Worm (Caenorhabditis elegans): Measurements from ENCODE around the gene scc-2.

Gene scc-2

DNA sequence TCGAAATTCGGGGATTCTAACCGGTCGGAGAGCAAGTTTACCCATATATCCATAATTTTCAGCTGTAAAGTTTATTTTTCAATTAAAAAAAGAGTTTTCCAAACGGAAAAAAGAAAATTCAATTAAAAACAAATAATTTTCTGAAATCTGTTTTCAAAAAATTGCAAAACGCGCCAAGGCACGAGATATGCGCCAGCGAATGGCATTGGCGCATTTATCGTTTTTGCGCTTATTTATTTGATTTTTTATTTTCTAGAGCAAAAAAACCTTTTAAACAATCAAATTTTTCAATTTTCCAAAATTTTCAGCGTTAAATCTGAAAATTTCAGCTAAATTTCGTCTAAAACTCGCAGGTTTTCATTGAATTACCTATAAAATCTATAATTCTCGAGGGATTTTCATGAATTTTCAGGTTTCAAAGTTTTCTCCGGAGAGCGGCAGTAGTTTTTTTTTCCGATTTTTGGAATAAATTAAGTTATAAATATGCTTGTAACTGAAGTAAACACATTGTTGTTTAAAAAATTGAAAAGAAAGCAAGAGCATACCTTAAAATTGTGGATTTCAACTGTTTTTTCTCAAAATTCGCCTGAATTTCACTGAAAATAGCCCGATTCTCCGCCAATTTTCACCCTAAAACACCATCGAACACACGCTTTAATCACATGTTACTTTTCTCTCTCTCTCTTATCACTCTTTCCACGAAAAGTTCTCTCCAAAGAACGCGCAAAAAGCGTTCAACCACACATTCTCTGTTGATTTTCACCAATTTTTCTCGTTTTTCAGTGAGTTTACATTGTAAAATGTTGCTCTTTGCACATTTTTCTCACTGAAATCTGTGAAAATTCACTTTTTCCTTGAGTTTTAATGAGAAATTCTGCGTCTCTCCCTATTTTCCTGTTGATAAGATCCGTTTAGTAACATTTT is 22.4 kb upstream of the scc-2 start, which contains the start of gene B0432.10 (continued):
- TF ChIP-seq madf-10 (tag; optimal IDR thresholded peaks at IDR 0.05) (no peak), unc-130 (GFP tag; optimal IDR thresholded peaks at IDR 0.05) (no peak), K12H6.12 (tag; optimal IDR thresholded peaks at IDR 0.05) (peak; percentile 44), dox-1 (GFP tag; IDR thresholded peaks at IDR 0.05) (peak; percentile 59), madf-8 (GFP tag; conservative IDR thresholded peaks at IDR 0.05) (no peak), T26A5.8 (tag; optimal IDR thresholded peaks at IDR 0.05) (no peak), zfh-2 (GFP tag; conservative IDR thresholded peaks at IDR 0.05) (no peak), nfya-2 (GFP tag; IDR thresholded peaks at IDR 0.05) (no peak), tlf-1 (GFP tag; optimal IDR thresholded peaks at IDR 0.05) (peak; percentile 7), nhr-80 (tag; optimal IDR thresholded peaks at IDR 0.05) (peak; percentile 6), Y56A3A.18 (GFP tag; IDR thresholded peaks at IDR 0.05) (no peak), lin-35 (GFP tag; optimal IDR thresholded peaks at IDR 0.05) (peak in 1 of 3 experiments; percentile 96), die-1 (tag; optimal IDR thresholded peaks at IDR 0.05) (no peak), mes-4 (tag; optimal IDR thresholded peaks at IDR 0.05) (no peak), nhr-179 (tag; optimal IDR thresholded peaks at IDR 0.05) (no peak), C06A6.2 (GFP tag; conservative IDR thresholded peaks at IDR 0.05) (0 out of 2 replicates have a peak, but pooled peaks have one; percentile 32), lir-1 (GFP tag; conservative IDR thresholded peaks at IDR 0.05) (0 out of 2 replicates have a peak, but pooled peaks have one; percentile 9), K11D2.4 (GFP tag; IDR thresholded peaks at IDR 0.05) (peak; percentile 70; the same call in 1 of the 2 replicates), nhr-90 (tag; optimal IDR thresholded peaks at IDR 0.05) (no peak), ceh-100 (GFP tag; IDR thresholded peaks at IDR 0.05) (0 out of 2 replicates have a peak, but pooled peaks have one; percentile 14), snpc-3.4 (tag; optimal IDR thresholded peaks at IDR 0.05) (no peak), efl-1 (GFP tag; optimal IDR thresholded peaks at IDR 0.05) (peak; percentile 81), attf-3 (GFP tag; conservative IDR thresholded peaks at IDR 0.05) (0 out of 2 replicates have a peak, but pooled peaks have one; percentile 20), zim-3 (tag; optimal IDR thresholded peaks at IDR 0.05) (no peak), ets-4 (GFP tag; optimal IDR thresholded peaks at IDR 0.05) (no peak), lin-54 (GFP tag; optimal IDR thresholded peaks at IDR 0.05) (peak; percentile 93), B0261.1 (tag; optimal IDR thresholded peaks at IDR 0.05) (no peak), rec-8 (tag; optimal IDR thresholded peaks at IDR 0.05) (no peak), rcor-1 (GFP tag; IDR thresholded peaks at IDR 0.05) (peak; percentile 47), D2030.7 (GFP tag; IDR thresholded peaks at IDR 0.05) (0 out of 2 replicates have a peak, but pooled peaks have one; percentile 48), Y53G8AR.9 (GFP tag; conservative IDR thresholded peaks at IDR 0.05) (peak; percentile 78; the same call in 1 of the 2 replicates), dpl-1 (GFP tag; optimal IDR thresholded peaks at IDR 0.05) (peak; percentile 86), him-1 (tag; optimal IDR thresholded peaks at IDR 0.05) (no peak), nfyb-1 (GFP tag; IDR thresholded peaks at IDR 0.05) (peak; percentile 69; the same call in 1 of the 2 replicates), pbrm-1 (GFP tag; IDR thresholded peaks at IDR 0.05) (peak; percentile 46; the same call in 1 of the 2 replicates), sea-2 (GFP tag; IDR thresholded peaks at IDR 0.05) (no peak), egl-18 (GFP tag; IDR thresholded peaks at IDR 0.05) (no peak)

ce11 chrII:283594-283993 is 20.1 kb upstream of the scc-2 start, which contains the start of gene B0432.9:
TSS of gene B0432.9 (minus strand) at chrII:283694.
- TF ChIP-seq lsl-1 (GFP tag; optimal IDR thresholded peaks at IDR 0.05) (no peak), attf-3 (GFP tag; conservative IDR thresholded peaks at IDR 0.05) (0 out of 2 replicates have a peak, but pooled peaks have one; percentile 1), ceh-58 (GFP tag; IDR thresholded peaks at IDR 0.05) (no peak)

Measured in whole organism, young adult.